Fruit fly (Drosophila melanogaster): ENCODE results near the gene aly.

The aly gene

DNA sequence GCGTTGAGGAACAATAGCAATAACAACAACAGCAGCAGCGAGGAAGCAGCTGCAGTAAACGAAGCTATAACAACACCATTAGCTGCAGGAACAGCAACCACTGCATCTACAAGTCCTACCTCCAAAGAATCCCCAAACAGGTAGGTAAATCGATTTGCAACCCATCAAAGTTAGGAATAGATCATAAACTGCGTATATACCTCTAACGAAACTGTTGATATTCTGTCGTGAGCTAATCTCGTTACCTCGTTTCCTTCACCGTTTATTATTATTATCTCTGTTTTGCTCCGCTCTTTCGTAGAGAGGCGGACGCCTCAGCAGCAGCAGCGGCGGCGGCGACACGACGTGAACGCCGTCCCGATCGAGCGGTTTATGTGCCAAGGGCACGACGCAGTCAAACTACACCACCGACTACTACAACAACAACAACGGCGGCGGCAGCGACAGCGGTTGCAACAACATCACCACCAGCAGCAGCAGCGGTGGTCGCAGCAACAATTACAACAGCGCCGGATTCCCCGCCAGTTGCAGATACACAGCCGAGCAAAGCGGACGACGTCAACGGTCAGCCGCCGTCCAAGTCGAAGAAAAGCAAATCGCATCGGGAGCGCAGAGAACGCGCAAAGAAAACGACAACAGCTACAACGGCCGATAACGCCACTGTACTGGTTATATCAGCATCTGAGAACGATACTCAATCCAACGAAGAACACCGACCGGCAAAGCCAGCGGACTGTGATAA, 11.7 kb upstream of the aly start (continued):
- TF ChIP-seq CG6765 (GFP tag; optimal IDR thresholded peaks at IDR 0.05) = no peak
- TF ChIP-seq chinmo (GFP tag; IDR thresholded peaks at IDR 0.05; ENCODE audit: partially characterized antibody) = peak; percentile 94; the same call in 3 of the 4 replicates
- no peak for TF ChIP-seq sc (optimal IDR thresholded peaks at IDR 0.05)
- no peak for TF ChIP-seq sc (GFP tag; optimal IDR thresholded peaks at IDR 0.05)
- TF ChIP-seq sob (GFP tag; IDR thresholded peaks at IDR 0.05) = peak; percentile 36; the same call in 1 of the 2 replicates
- TF ChIP-seq CG4854 (GFP tag; optimal IDR thresholded peaks at IDR 0.05) = no peak
- no peak for TF ChIP-seq btn (GFP tag; optimal IDR thresholded peaks at IDR 0.05)
- no peak for TF ChIP-seq Gug (GFP tag; IDR thresholded peaks at IDR 0.05)
- no peak for TF ChIP-seq CG11085 (GFP tag; IDR thresholded peaks at IDR 0.05)
- no peak for TF ChIP-seq nmo (GFP tag; optimal IDR thresholded peaks at IDR 0.05)
- no peak for TF ChIP-seq knrl (GFP tag; IDR thresholded peaks at IDR 0.05; ENCODE audit: partially characterized antibody)
- no peak for TF ChIP-seq ara (GFP tag; IDR thresholded peaks at IDR 0.05)
- TF ChIP-seq grau (tag; optimal IDR thresholded peaks at IDR 0.05) = no peak
- TF ChIP-seq CG34224 (GFP tag; IDR thresholded peaks at IDR 0.05; ENCODE audit: partially characterized antibody) = 0 out of 3 replicates have a peak, but pooled peaks have one; percentile 25
- TF ChIP-seq chm (GFP tag; IDR thresholded peaks at IDR 0.05) = peak; percentile 68; the same call in 1 of the 2 replicates
- no peak for TF ChIP-seq CG10209 (GFP tag; optimal IDR thresholded peaks at IDR 0.05)
- TF ChIP-seq ranshi (GFP tag; IDR thresholded peaks at IDR 0.05) = peak; percentile 28; the same call in 1 of the 2 replicates
- no peak for TF ChIP-seq CG1832 (GFP tag; optimal IDR thresholded peaks at IDR 0.05)
- no peak for TF ChIP-seq slp2 (GFP tag; optimal IDR thresholded peaks at IDR 0.05)
- no peak for TF ChIP-seq CG7839 (tag; optimal IDR thresholded peaks at IDR 0.05)
- no peak for TF ChIP-seq CG14710 (tag; optimal IDR thresholded peaks at IDR 0.05)
- no peak for TF ChIP-seq bsh (GFP tag; optimal IDR thresholded peaks at IDR 0.05)
- no peak for TF ChIP-seq CG32532 (GFP tag; IDR thresholded peaks at IDR 0.05)
- peak; percentile 85 for TF ChIP-seq Med (GFP tag)
- peak; percentile 50 for TF ChIP-seq CG8924 (tag; optimal IDR thresholded peaks at IDR 0.05)
- TF ChIP-seq Sry-β (GFP tag; optimal IDR thresholded peaks at IDR 0.05) = no peak
- no peak for TF ChIP-seq CG11695 (GFP tag; IDR thresholded peaks at IDR 0.05)
- TF ChIP-seq mirr (GFP tag; optimal IDR thresholded peaks at IDR 0.05) = peak; percentile 49
- TF ChIP-seq CG4730 (GFP tag; IDR thresholded peaks at IDR 0.05) = no peak
- no peak for TF ChIP-seq nerfin-1 (tag; optimal IDR thresholded peaks at IDR 0.05)
- TF ChIP-seq CG18764 (GFP tag; optimal IDR thresholded peaks at IDR 0.05) = no peak
- no peak for TF ChIP-seq sna (GFP tag; IDR thresholded peaks at IDR 0.05; ENCODE audit: partially characterized antibody)
- TF ChIP-seq Rfx (GFP tag; IDR thresholded peaks at IDR 0.05) = peak; percentile 32; the same call in 1 of the 2 replicates
- TF ChIP-seq Dad (GFP tag; optimal IDR thresholded peaks at IDR 0.05) = no peak
- no peak for TF ChIP-seq corto (GFP tag; optimal IDR thresholded peaks at IDR 0.05)
- no peak for TF ChIP-seq CG4282 (GFP tag; optimal IDR thresholded peaks at IDR 0.05)
- 0 out of 3 replicates have a peak, but pooled peaks have one; percentile 15 for TF ChIP-seq vnd (GFP tag; IDR thresholded peaks at IDR 0.05; ENCODE audit: partially characterized antibody)
- TF ChIP-seq CG16813 (GFP tag; IDR thresholded peaks at IDR 0.05; ENCODE audit: partially characterized antibody) = 0 out of 3 replicates have a peak, but pooled peaks have one; percentile 7
- TF ChIP-seq cato (GFP tag; optimal IDR thresholded peaks at IDR 0.05; ENCODE audit: borderline replicate concordance) = no peak
- peak; percentile 93 for TF ChIP-seq CG31224 (GFP tag; IDR thresholded peaks at IDR 0.05)
- no peak for TF ChIP-seq Neu2 (GFP tag; optimal IDR thresholded peaks at IDR 0.05; ENCODE audit: borderline replicate concordance)
- TF ChIP-seq CG3726 (GFP tag; IDR thresholded peaks at IDR 0.05) = no peak
- no peak for TF ChIP-seq Ets65A (GFP tag)
- no peak for TF ChIP-seq CG2129 (GFP tag; IDR thresholded peaks at IDR 0.05; ENCODE audit: partially characterized antibody)
- no peak for TF ChIP-seq Ssrp (tag; optimal IDR thresholded peaks at IDR 0.05)
- no peak for TF ChIP-seq hkb (optimal IDR thresholded peaks at IDR 0.05)
- TF ChIP-seq hkb (GFP tag; IDR thresholded peaks at IDR 0.05) = peak; percentile 54
- no peak for TF ChIP-seq Nf-YB (GFP tag; optimal IDR thresholded peaks at IDR 0.05)
- TF ChIP-seq lab (GFP tag; optimal IDR thresholded peaks at IDR 0.05) = peak; percentile 22

All from whole organism, embryonic.